Fruit fly (Drosophila melanogaster) whole organism, wandering third instar larva: ENCODE measurements around the gene ex.

Experiments used
- Abd-B ChIP-seq: fragments of >200 bp; optimal IDR thresholded peaks from 2 replicates; lab custom pipeline; 2017; ENCODE audit warnings: missing biosample characterization, missing genetic modification characterization
- CG32264 ChIP-seq: fragments of 200-800 bp; sonication (Bioruptor generic); optimal IDR thresholded peaks from 2 replicates; lab custom pipeline; 2016; ENCODE audit warnings: missing biosample characterization, missing genetic modification characterization
- CG9705 ChIP-seq: fragments of 200-800 bp; sonication (Bioruptor generic); optimal IDR thresholded peaks from 2 replicates; lab custom pipeline; 2018; ENCODE audit warnings: missing biosample characterization, mild to moderate bottlenecking, missing genetic modification characterization
- CrebA ChIP-seq: fragments of 200-800 bp; sonication (Bioruptor generic); optimal IDR thresholded peaks from 2 replicates; lab custom pipeline; 2016; ENCODE audit warnings: missing biosample characterization, mild to moderate bottlenecking, missing genetic modification characterization, borderline replicate concordance
- Dfd ChIP-seq: fragments of >200 bp; optimal IDR thresholded peaks from 2 replicates; lab custom pipeline; 2017; ENCODE audit warnings: missing biosample characterization, missing genetic modification characterization
- Dif ChIP-seq: fragments of 200-275, 200-300 bp; sonication (Bioruptor generic); optimal IDR thresholded peaks from 2 replicates; lab custom pipeline; 2018; ENCODE audit warnings: missing biosample characterization, missing genetic modification characterization; ENCODE audit not compliant: partially characterized antibody
- GATAd ChIP-seq: sonication (Bioruptor generic); optimal IDR thresholded peaks from 2 replicates; lab custom pipeline; 2016; ENCODE audit warnings: missing biosample characterization, missing genetic modification characterization
- HLH106 ChIP-seq: fragments of 200-800 bp; optimal IDR thresholded peaks from 3 replicates; lab custom pipeline; 2019; ENCODE audit warnings: missing biosample characterization, mild to moderate bottlenecking, missing genetic modification characterization, moderate library complexity
- Hnf4 ChIP-seq: fragments of 200-800 bp; sonication (Bioruptor generic); optimal IDR thresholded peaks from 2 replicates; lab custom pipeline; 2016; ENCODE audit warnings: missing biosample characterization, mild to moderate bottlenecking, missing genetic modification characterization
- Hr78 ChIP-seq: fragments of >200 bp; optimal IDR thresholded peaks from 2 replicates; lab custom pipeline; 2017; ENCODE audit warnings: missing biosample characterization, missing genetic modification characterization
- Hr83 ChIP-seq: fragments of 200-300 bp; sonication (Bioruptor generic); optimal IDR thresholded peaks from 2 replicates; lab custom pipeline; 2016; ENCODE audit warnings: missing biosample characterization, mild to moderate bottlenecking, missing genetic modification characterization, moderate library complexity; ENCODE audit not compliant: poor library complexity, severe bottlenecking
- Jra ChIP-seq: sonication (Bioruptor generic); optimal IDR thresholded peaks from 2 replicates; lab custom pipeline; 2016; ENCODE audit warnings: missing biosample characterization, missing genetic modification characterization
- Mio ChIP-seq: sonication (Bioruptor generic); optimal IDR thresholded peaks from 2 replicates; lab custom pipeline; 2016; ENCODE audit warnings: missing biosample characterization, missing genetic modification characterization
- Myc ChIP-seq: fragments of >200 bp; optimal IDR thresholded peaks from 2 replicates; lab custom pipeline; 2017
- N ChIP-seq: fragments of >200 bp; optimal IDR thresholded peaks from 2 replicates; lab custom pipeline; 2018; ENCODE audit warnings: missing biosample characterization, missing external identifiers, missing genetic modification characterization
- OdsH ChIP-seq: fragments of 200-800 bp; sonication (Bioruptor generic); optimal IDR thresholded peaks from 2 replicates; lab custom pipeline; 2016; ENCODE audit warnings: missing biosample characterization, mild to moderate bottlenecking, missing genetic modification characterization
- Rel ChIP-seq, 2 experiments: fragments of 200-800 bp; sonication (Bioruptor generic) in 1 of 2; optimal IDR thresholded peaks; 2 replicates in 1 of 2; 3 replicates in 1 of 2; lab custom pipeline; 2016 to 2019; ENCODE audit warnings: mild to moderate bottlenecking in 2 of 2, missing biosample characterization in 2 of 2, missing genetic modification characterization in 2 of 2, moderate library complexity in 1 of 2
- Sp1 ChIP-seq: fragments of 200-800 bp; sonication (Bioruptor generic); optimal IDR thresholded peaks from 3 replicates; lab custom pipeline; 2019; ENCODE audit warnings: missing biosample characterization, mild to moderate bottlenecking, missing genetic modification characterization, moderate library complexity
- Vsx2 ChIP-seq: fragments of 200-300, 225-300 bp; sonication (Bioruptor generic); optimal IDR thresholded peaks from 2 replicates; lab custom pipeline; 2018; ENCODE audit warnings: missing biosample characterization, missing genetic modification characterization; ENCODE audit not compliant: partially characterized antibody
- br ChIP-seq: fragments of 200-800 bp; sonication (Bioruptor generic); optimal IDR thresholded peaks from 2 replicates; lab custom pipeline; 2016; ENCODE audit warnings: missing biosample characterization, missing genetic modification characterization
- brk ChIP-seq: fragments of 200-800 bp; sonication (Bioruptor generic); optimal IDR thresholded peaks from 2 replicates; lab custom pipeline; 2016; ENCODE audit warnings: missing biosample characterization, mild to moderate bottlenecking, missing genetic modification characterization
- dl ChIP-seq, 2 experiments: fragments of 175-275, 200-275 bp in 1 of 2; fragments of 200-275 bp in 1 of 2; sonication (Bioruptor generic); optimal IDR thresholded peaks; lab custom pipeline; 2018; ENCODE audit warnings: mild to moderate bottlenecking in 2 of 2, missing biosample characterization in 2 of 2, missing genetic modification characterization in 2 of 2, moderate library complexity in 2 of 2; ENCODE audit not compliant: partially characterized antibody in 2 of 2, insufficient read depth in 1 of 2
- dmrt93B ChIP-seq: fragments of 200-800 bp; sonication (Bioruptor generic); optimal IDR thresholded peaks from 2 replicates; lab custom pipeline; 2018; ENCODE audit warnings: missing biosample characterization, mild to moderate bottlenecking, missing genetic modification characterization
- dsf ChIP-seq: sonication (Bioruptor generic); optimal IDR thresholded peaks from 2 replicates; lab custom pipeline; 2016; ENCODE audit warnings: missing biosample characterization, missing genetic modification characterization, borderline replicate concordance
- ey ChIP-seq: fragments of 200-800 bp; sonication (Bioruptor generic); optimal IDR thresholded peaks from 2 replicates; lab custom pipeline; 2016; ENCODE audit warnings: missing biosample characterization, missing genetic modification characterization
- foxo ChIP-seq, 2 experiments: fragments of 200-800 bp; sonication (Bioruptor generic); optimal IDR thresholded peaks; 2 replicates in 1 of 2; 3 replicates in 1 of 2; lab custom pipeline; 2016 to 2017; ENCODE audit warnings: missing biosample characterization in 2 of 2, missing genetic modification characterization in 2 of 2
- fru ChIP-seq: fragments of 200-800 bp; sonication (Bioruptor generic); optimal IDR thresholded peaks from 3 replicates; lab custom pipeline; 2016; ENCODE audit warnings: missing biosample characterization, mild to moderate bottlenecking, missing genetic modification characterization
- h ChIP-seq: fragments of 200-800 bp; sonication (Bioruptor generic); optimal IDR thresholded peaks from 3 replicates; lab custom pipeline; 2016; ENCODE audit warnings: missing biosample characterization, mild to moderate bottlenecking, missing genetic modification characterization
- jim ChIP-seq: fragments of 175-275, 200-325 bp; sonication (Bioruptor generic); optimal IDR thresholded peaks from 2 replicates; lab custom pipeline; 2016; ENCODE audit warnings: missing biosample characterization, mild to moderate bottlenecking, missing genetic modification characterization
- lola ChIP-seq: fragments of >200 bp; optimal IDR thresholded peaks from 2 replicates; lab custom pipeline; 2017; ENCODE audit warnings: missing biosample characterization, missing genetic modification characterization
- pan ChIP-seq: fragments of >200 bp; optimal IDR thresholded peaks from 2 replicates; lab custom pipeline; 2017
- psq ChIP-seq: fragments of 200-800 bp; sonication (Bioruptor generic); optimal IDR thresholded peaks from 3 replicates; lab custom pipeline; 2017; ENCODE audit warnings: missing biosample characterization, mild to moderate bottlenecking, missing genetic modification characterization, moderate library complexity
- rgr ChIP-seq: fragments of 200-800 bp; sonication (Bioruptor generic); optimal IDR thresholded peaks from 3 replicates; lab custom pipeline; 2016; ENCODE audit warnings: missing biosample characterization, mild to moderate bottlenecking, missing genetic modification characterization
- sage ChIP-seq: fragments of 200-800 bp; sonication (Bioruptor generic); optimal IDR thresholded peaks from 2 replicates; lab custom pipeline; 2016; ENCODE audit warnings: missing biosample characterization, mild to moderate bottlenecking, missing genetic modification characterization
- sv ChIP-seq: fragments of 200-800 bp; sonication (Bioruptor generic); optimal IDR thresholded peaks from 3 replicates; lab custom pipeline; 2016; ENCODE audit warnings: missing biosample characterization, missing genetic modification characterization
- tai ChIP-seq: sonication (Bioruptor generic); optimal IDR thresholded peaks from 2 replicates; lab custom pipeline; 2016; ENCODE audit warnings: missing biosample characterization, missing genetic modification characterization
- usp ChIP-seq: fragments of >200 bp; optimal IDR thresholded peaks from 2 replicates; lab custom pipeline; 2017; ENCODE audit warnings: missing biosample characterization, missing genetic modification characterization
- woc ChIP-seq: sonication (Bioruptor generic); optimal IDR thresholded peaks from 2 replicates; lab custom pipeline; 2016; ENCODE audit warnings: missing biosample characterization, mild to moderate bottlenecking, missing genetic modification characterization

ex gene

DNA sequence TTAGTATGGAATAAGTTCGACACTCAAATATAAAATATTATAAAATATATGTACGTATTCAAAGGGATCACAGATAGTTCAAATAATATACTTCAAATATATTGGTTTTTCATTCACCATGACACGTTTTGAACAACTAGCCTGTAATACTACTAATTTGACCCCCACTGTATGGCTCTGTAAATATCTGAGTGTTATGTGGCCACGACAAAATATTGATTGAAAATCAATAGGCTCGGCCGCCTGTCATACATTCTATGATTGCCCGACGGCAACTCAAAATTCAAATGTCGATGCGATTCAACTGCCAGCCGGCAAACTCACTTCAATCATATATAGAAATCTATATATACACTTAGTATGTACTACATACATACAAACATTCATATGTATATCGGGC, 38.9 kb downstream of the ex start:
- TF ChIP-seq sage (GFP tag; lab: Kevin White, UChicago) (no peak), lola (GFP tag; lab: Kevin White, UChicago) (no peak)

- TF ChIP-seq sv (GFP tag; lab: Kevin White, UChicago) = peak; percentile 71
- peak; percentile 45 for TF ChIP-seq tai
- TF ChIP-seq br (GFP tag; lab: Kevin White, UChicago) = peak; percentile 79
- peak; percentile 38 for TF ChIP-seq rgr (GFP tag; lab: Kevin White, UChicago)
- TF ChIP-seq sage (GFP tag; lab: Kevin White, UChicago) = no peak
- TF ChIP-seq fru (GFP tag; lab: Kevin White, UChicago) = peak; percentile 65
- TF ChIP-seq Hnf4 (GFP tag; lab: Kevin White, UChicago) = peak; percentile 61
- peak; percentile 30 for TF ChIP-seq brk
- TF ChIP-seq foxo (GFP tag; optimal IDR thresholded peaks at IDR 0.05; lab: Kevin White, UChicago) = peak in 1 of 2 experiments; percentile 55
- no peak for TF ChIP-seq GATAd (GFP tag; lab: Kevin White, UChicago)
- peak; percentile 50 for TF ChIP-seq woc
- TF ChIP-seq CG32264 (GFP tag; lab: Kevin White, UChicago) = peak; percentile 29
- peak; percentile 55 for TF ChIP-seq psq
- peak; percentile 36 for TF ChIP-seq OdsH (GFP tag; lab: Kevin White, UChicago)
- no peak for TF ChIP-seq N (GFP tag; lab: Kevin White, UChicago)
- TF ChIP-seq dl (GFP tag; optimal IDR thresholded peaks at IDR 0.05; lab: Kevin White, UChicago; ENCODE audit: insufficient read depth in 1 of 2, partially characterized antibody in 2 of 2) = no peak
- TF ChIP-seq Hr83 (GFP tag; lab: Kevin White, UChicago) = peak; percentile 0
- TF ChIP-seq ey = peak; percentile 66
- TF ChIP-seq h (GFP tag; lab: Kevin White, UChicago) = peak; percentile 67
- peak; percentile 4 for TF ChIP-seq dmrt93B (GFP tag; lab: Kevin White, UChicago)
- TF ChIP-seq, all 38 proteins: peak for 16
Measured at dm6 chr2L:470336-470934, 39.4 kb downstream of the ex start.

dm6 chr2L:471021-471479, 40.0 kb downstream of the ex start:
- TF ChIP-seq tai (no peak), CG32264 (GFP tag; lab: Kevin White, UChicago) (no peak), h (GFP tag; lab: Kevin White, UChicago) (peak; percentile 71), lola (GFP tag; lab: Kevin White, UChicago) (no peak), rgr (GFP tag; lab: Kevin White, UChicago) (peak; percentile 73), Myc (lab: Kevin White, UChicago) (no peak), ey (no peak), Hr78 (no peak), CrebA (GFP tag; lab: Kevin White, UChicago) (peak; percentile 22), Sp1 (peak; percentile 63), Dif (GFP tag; lab: Kevin White, UChicago) (no peak), N (GFP tag; lab: Kevin White, UChicago) (no peak), dl (GFP tag; optimal IDR thresholded peaks at IDR 0.05; lab: Kevin White, UChicago; ENCODE audit: insufficient read depth in 1 of 2, partially characterized antibody in 2 of 2) (no peak), OdsH (GFP tag; lab: Kevin White, UChicago) (peak; percentile 78), Hr83 (GFP tag; lab: Kevin White, UChicago) (no peak), pan (lab: Kevin White, UChicago) (no peak), Abd-B (no peak), dsf (GFP tag; lab: Kevin White, UChicago) (no peak), brk (peak; percentile 73), woc (no peak), fru (GFP tag; lab: Kevin White, UChicago) (no peak), Vsx2 (GFP tag; lab: Kevin White, UChicago) (no peak), GATAd (GFP tag; lab: Kevin White, UChicago) (no peak), psq (peak; percentile 48), foxo (GFP tag; optimal IDR thresholded peaks at IDR 0.05; lab: Kevin White, UChicago) (peak in 1 of 2 experiments; percentile 48), usp (GFP tag; lab: Kevin White, UChicago) (no peak), Jra (GFP tag; lab: Kevin White, UChicago) (no peak), Dfd (GFP tag; lab: Kevin White, UChicago) (peak; percentile 61), Hnf4 (GFP tag; lab: Kevin White, UChicago) (peak; percentile 11), Mio (GFP tag; lab: Kevin White, UChicago) (no peak), br (GFP tag; lab: Kevin White, UChicago) (no peak), Rel (GFP tag; optimal IDR thresholded peaks at IDR 0.05; lab: Kevin White, UChicago) (peak; percentile 40), Rel (tag; optimal IDR thresholded peaks at IDR 0.05; lab: Kevin White, UChicago) (no peak), sage (GFP tag; lab: Kevin White, UChicago) (peak; percentile 50), HLH106 (tag; lab: Kevin White, UChicago) (peak; percentile 74), jim (GFP tag; lab: Kevin White, UChicago) (peak; percentile 98), dmrt93B (GFP tag; lab: Kevin White, UChicago) (peak; percentile 15), CG9705 (no peak), sv (GFP tag; lab: Kevin White, UChicago) (peak; percentile 18)
